Worm (Caenorhabditis elegans): ENCODE data around the gene C16A11.10.

The C16A11.10 gene

ce11 chrII:4230816-4231435 lies at the start of gene C16A11.10:
Gene C16A11.10, plus strand, starts transcription at chrII:4231385.
- TF ChIP-seq W03F9.2 (tag; optimal IDR thresholded peaks at IDR 0.05) (no peak), him-1 (tag; optimal IDR thresholded peaks at IDR 0.05) (no peak), dao-5 (tag; optimal IDR thresholded peaks at IDR 0.05) (no peak)

DNA sequence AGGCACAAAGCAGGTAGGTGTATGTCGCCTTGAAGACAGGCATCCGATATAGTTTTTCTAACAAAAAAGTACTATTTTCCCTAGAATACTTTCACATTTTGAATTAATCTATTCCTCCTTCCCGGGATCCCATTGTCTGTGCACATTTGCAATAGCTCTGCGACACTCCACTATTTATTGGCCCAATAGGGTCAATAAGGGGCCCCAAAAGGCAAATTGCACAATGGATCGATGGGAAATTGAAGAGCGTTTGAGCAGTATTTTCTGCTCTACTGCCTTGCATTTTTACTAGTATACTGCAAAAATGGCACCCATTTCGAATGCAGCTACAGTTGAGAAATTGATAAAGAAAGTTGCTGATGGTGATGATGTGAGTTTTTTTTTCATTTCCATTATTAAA lies 48.8 kb upstream of the C16A11.10 start, which contains the start of gene R03H10.11:
Gene R03H10.11, plus strand, starts transcription at position 301 of the 400 bp plus-strand sequence.
- TF ChIP-seq dao-5 (tag; optimal IDR thresholded peaks at IDR 0.05): no peak

- TF ChIP-seq W03F9.2 (tag; optimal IDR thresholded peaks at IDR 0.05) (no peak), dao-5 (tag; optimal IDR thresholded peaks at IDR 0.05) (no peak), him-1 (tag; optimal IDR thresholded peaks at IDR 0.05) (no peak)
Measured at ce11 chrII:4183979-4184378, 47.2 kb upstream of the C16A11.10 start.

DNA sequence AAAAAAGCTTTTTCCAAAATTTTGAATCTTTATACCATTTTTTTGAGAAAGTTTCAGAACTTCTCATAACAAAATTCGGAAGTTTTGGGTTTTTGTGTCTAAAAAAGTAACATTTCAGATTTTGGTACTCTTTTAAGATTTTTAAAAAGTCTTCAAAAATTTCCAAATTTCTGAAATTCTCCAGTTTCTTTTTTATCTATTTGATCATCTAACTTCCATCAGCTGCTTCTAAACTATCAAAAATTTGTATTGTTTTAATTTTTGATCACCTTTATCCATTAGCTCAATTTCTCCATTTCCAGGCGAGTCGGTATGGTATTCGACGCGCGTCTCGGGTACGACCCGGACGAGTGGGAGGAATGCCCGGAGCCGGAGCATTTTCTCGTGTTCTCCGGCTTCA lies 44.8 kb upstream of the C16A11.10 start, which contains the start of gene cpna-1:
Gene cpna-1, plus strand, starts transcription at position 301 of the 400 bp plus-strand sequence.
- TF ChIP-seq W03F9.2 (tag; optimal IDR thresholded peaks at IDR 0.05) (no peak), him-1 (tag; optimal IDR thresholded peaks at IDR 0.05) (no peak), dao-5 (tag; optimal IDR thresholded peaks at IDR 0.05) (no peak)

DNA sequence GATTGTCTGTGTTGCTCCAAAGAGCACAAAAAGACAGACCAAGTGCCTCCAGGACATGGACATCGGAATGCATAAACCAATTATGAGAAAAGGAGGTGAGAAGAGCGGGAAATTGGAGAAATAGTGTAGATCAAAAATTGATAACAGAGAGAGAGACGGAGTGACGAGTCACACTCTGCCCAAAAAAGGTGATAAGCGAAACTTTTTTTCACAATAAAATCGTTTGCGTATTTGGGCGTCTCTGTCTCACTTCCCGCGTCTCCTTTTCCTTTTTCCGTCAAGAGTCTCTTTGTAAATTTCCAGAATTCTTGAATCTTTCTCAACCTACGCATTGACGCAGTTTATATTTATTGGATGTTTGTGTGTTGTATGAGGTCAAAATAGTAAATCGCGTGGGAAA lies 37.1 kb upstream of the C16A11.10 start, which contains the start of gene mth-2:
Gene mth-2, minus strand, starts transcription at position 188 of the 400 bp plus-strand sequence.
- no peak for TF ChIP-seq dao-5 (tag; optimal IDR thresholded peaks at IDR 0.05)
- no peak for TF ChIP-seq him-1 (tag; optimal IDR thresholded peaks at IDR 0.05)
- no peak for TF ChIP-seq W03F9.2 (tag; optimal IDR thresholded peaks at IDR 0.05)

DNA sequence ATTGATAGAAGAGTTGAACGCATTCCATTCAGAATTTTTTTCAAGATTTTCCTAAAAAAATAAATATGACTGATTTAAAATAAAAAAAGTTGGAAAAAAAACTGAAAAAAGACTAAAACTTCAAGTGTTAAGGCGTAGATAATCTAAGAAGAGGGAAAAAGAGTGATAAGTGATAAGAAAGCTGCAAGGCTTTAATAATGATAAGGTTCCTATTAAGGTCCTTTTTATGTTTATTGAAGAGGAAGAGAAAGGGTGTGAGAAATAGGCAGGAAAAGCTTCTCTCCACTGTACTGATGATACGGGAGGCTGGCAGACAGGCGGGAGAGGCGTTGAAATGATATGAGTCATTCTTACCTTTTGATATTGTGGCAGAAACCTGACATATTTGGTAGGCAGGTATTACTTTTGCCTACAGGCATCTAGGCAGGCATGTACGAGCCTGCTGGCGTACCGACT lies 27.4 kb upstream of the C16A11.10 start, which contains the start of gene mth-1:
Gene mth-1, minus strand, starts transcription at position 51 of the 456 bp plus-strand sequence.
- TF ChIP-seq W03F9.2 (tag; optimal IDR thresholded peaks at IDR 0.05) (no peak), him-1 (tag; optimal IDR thresholded peaks at IDR 0.05) (no peak), dao-5 (tag; optimal IDR thresholded peaks at IDR 0.05) (no peak)

DNA sequence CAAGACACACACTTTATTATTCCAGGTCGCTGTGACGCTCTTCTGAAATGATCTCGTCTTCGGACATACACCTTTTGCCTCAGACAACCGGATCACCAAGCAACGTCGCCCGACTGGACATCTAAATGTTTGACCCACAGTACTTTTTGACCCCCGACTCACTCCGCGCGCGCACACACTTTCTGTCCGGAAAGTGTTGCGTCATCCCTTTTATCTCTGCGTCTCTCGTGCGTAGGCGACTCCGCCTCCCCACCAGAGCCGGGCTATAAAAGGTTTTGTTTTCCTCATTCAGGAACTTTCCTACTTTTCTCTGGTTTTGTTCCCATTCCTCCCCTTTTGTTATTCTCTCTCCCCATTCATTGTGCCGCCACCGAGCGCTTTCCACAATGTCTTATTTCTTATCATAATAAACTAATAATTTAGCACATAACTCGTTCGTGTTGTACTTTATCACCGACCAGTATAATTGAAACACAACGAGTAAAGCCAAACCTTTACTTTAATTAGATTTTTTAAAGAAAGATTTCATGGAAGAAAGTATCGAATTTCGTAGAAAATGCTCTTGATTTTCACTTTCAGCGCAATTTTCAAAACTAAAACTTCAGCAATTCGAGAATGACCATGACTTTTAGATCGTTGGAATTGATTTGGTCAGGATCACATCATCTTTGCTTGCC lies 22.0 kb upstream of the C16A11.10 start, which contains the start of gene F31D5.6:
Gene F31D5.6, plus strand, starts transcription at position 627 of the 677 bp plus-strand sequence.
- no peak for TF ChIP-seq him-1 (tag; optimal IDR thresholded peaks at IDR 0.05)
- no peak for TF ChIP-seq W03F9.2 (tag; optimal IDR thresholded peaks at IDR 0.05)
- TF ChIP-seq dao-5 (tag; optimal IDR thresholded peaks at IDR 0.05): no peak

DNA sequence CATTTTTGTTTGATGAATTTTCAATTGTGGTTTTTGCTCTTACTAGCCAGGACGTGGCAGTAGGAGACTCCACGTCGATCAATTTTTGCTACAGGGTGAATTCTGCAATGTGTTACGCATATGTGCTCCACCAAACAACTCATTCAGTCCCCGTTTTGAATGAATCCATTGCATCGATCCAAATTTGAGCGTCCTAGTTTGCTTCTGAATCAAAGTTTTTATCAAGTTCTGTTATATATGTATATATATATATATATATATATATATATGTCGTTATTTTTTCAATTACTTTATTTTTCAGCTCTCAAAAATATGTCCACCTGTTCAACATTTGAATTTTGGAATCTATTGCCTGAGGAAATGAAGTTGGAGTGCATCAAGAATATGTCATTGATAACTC lies 20.1 kb upstream of the C16A11.10 start, which contains the start of gene F31D5.7:
Gene F31D5.7, plus strand, starts transcription at position 301 of the 400 bp plus-strand sequence.
- TF ChIP-seq dao-5 (tag; optimal IDR thresholded peaks at IDR 0.05) (no peak), W03F9.2 (tag; optimal IDR thresholded peaks at IDR 0.05) (no peak), him-1 (tag; optimal IDR thresholded peaks at IDR 0.05) (no peak)

- TF ChIP-seq him-1 (tag; optimal IDR thresholded peaks at IDR 0.05) (no peak), W03F9.2 (tag; optimal IDR thresholded peaks at IDR 0.05) (no peak), dao-5 (tag; optimal IDR thresholded peaks at IDR 0.05) (no peak)
Measured at ce11 chrII:4215318-4215717, 15.9 kb upstream of the C16A11.10 start, which contains the start of gene F31D5.2. Gene F31D5.2, plus strand, starts transcription at chrII:4215618.

ce11 chrII:4219062-4219461 lies 12.1 kb upstream of the C16A11.10 start, which contains the start of gene F31D5.1:
Gene F31D5.1, plus strand, starts transcription at chrII:4219362.
- no peak for TF ChIP-seq W03F9.2 (tag; optimal IDR thresholded peaks at IDR 0.05)
- no peak for TF ChIP-seq dao-5 (tag; optimal IDR thresholded peaks at IDR 0.05)
- TF ChIP-seq him-1 (tag; optimal IDR thresholded peaks at IDR 0.05): no peak

ce11 chrII:4222469-4222868 lies 8.7 kb upstream of the C16A11.10 start:
- no peak for TF ChIP-seq W03F9.2 (tag; optimal IDR thresholded peaks at IDR 0.05)
- no peak for TF ChIP-seq him-1 (tag; optimal IDR thresholded peaks at IDR 0.05)
- TF ChIP-seq dao-5 (tag; optimal IDR thresholded peaks at IDR 0.05): no peak

- TF ChIP-seq dao-5 (tag; optimal IDR thresholded peaks at IDR 0.05) (no peak), him-1 (tag; optimal IDR thresholded peaks at IDR 0.05) (no peak), W03F9.2 (tag; optimal IDR thresholded peaks at IDR 0.05) (no peak)
Measured at ce11 chrII:4222983-4223382, 8.2 kb upstream of the C16A11.10 start, which contains the start of gene C16A11.5. Gene C16A11.5, plus strand, starts transcription at chrII:4223305.

- TF ChIP-seq W03F9.2 (tag; optimal IDR thresholded peaks at IDR 0.05) (no peak), dao-5 (tag; optimal IDR thresholded peaks at IDR 0.05) (no peak)
Measured at ce11 chrII:4226598-4227096, 4.5 kb upstream of the C16A11.10 start, which contains the start of gene C16A11.4. Gene C16A11.4, plus strand, starts transcription at chrII:4227046.

All from whole organism, L4/young adult.